Worm (Caenorhabditis elegans) whole organism, mixed stage, embryonic: ENCODE results near the gene math-4.
"Not testable (repeated sequence)": the region's sequence is repeated elsewhere in the genome, so short reads cannot be mapped to it uniquely, and the experiment has no call there.

Experiments
- M03D4.4 ChIP-seq: sonication (generic microtip); optimal IDR thresholded peaks from 2 replicates; lab custom pipeline; 2017; ENCODE audit warnings: mild to moderate bottlenecking, missing genetic modification characterization, missing compliant biosample characterization
- bed-3 ChIP-seq: fragments of 200-800 bp; sonication (Bioruptor generic); optimal IDR thresholded peaks from 3 replicates; lab custom pipeline; 2018; ENCODE audit warnings: mild to moderate bottlenecking, missing genetic modification characterization, moderate library complexity, missing compliant biosample characterization
- blmp-1 ChIP-seq: fragments of 150-350 bp; optimal IDR thresholded peaks from 2 replicates; lab custom pipeline; 2014; ENCODE audit warnings: missing biosample characterization, missing genetic modification characterization
- ceh-39 ChIP-seq: fragments of 150-350 bp; optimal IDR thresholded peaks from 2 replicates; lab custom pipeline; 2014; ENCODE audit warnings: missing biosample characterization, missing genetic modification characterization
- ceh-83 ChIP-seq: fragments of 200-800 bp; sonication (Bioruptor generic); optimal IDR thresholded peaks from 2 replicates; lab custom pipeline; 2018; ENCODE audit warnings: mild to moderate bottlenecking, missing genetic modification characterization, missing compliant biosample characterization
- ces-1 ChIP-seq: fragments of 150-350 bp; optimal IDR thresholded peaks from 2 replicates; lab custom pipeline; 2014; ENCODE audit warnings: missing biosample characterization, missing genetic modification reagents, missing genetic modification characterization
- drap-1 ChIP-seq: fragments of 200-800 bp; sonication (Bioruptor generic); optimal IDR thresholded peaks from 3 replicates; lab custom pipeline; 2018; ENCODE audit warnings: mild to moderate bottlenecking, missing genetic modification characterization, missing compliant biosample characterization
- elt-1 ChIP-seq: sonication (generic microtip); optimal IDR thresholded peaks from 2 replicates; lab custom pipeline; 2017; ENCODE audit warnings: missing genetic modification characterization, mild to moderate bottlenecking, missing compliant biosample characterization, antibody characterized with exemption, moderate library complexity, borderline replicate concordance; ENCODE audit not compliant: insufficient read depth
- elt-3 ChIP-seq: fragments of 150-350 bp; optimal IDR thresholded peaks from 2 replicates; lab custom pipeline; 2014; ENCODE audit warnings: missing biosample characterization, missing genetic modification characterization
- flh-1 ChIP-seq: fragments of 200-800 bp; sonication (Bioruptor generic); optimal IDR thresholded peaks from 2 replicates; lab custom pipeline; 2018; ENCODE audit warnings: mild to moderate bottlenecking, missing genetic modification characterization, moderate library complexity, missing compliant biosample characterization
- ham-2 ChIP-seq: fragments of 200-800 bp; sonication (Bioruptor generic); optimal IDR thresholded peaks from 2 replicates; lab custom pipeline; 2018; ENCODE audit warnings: mild to moderate bottlenecking, missing genetic modification characterization, missing compliant biosample characterization
- hlh-1 ChIP-seq: fragments of 150-350 bp; optimal IDR thresholded peaks from 2 replicates; lab custom pipeline; 2014; ENCODE audit warnings: missing biosample characterization, missing genetic modification reagents, missing genetic modification characterization
- lin-13 ChIP-seq: fragments of 150-350 bp; optimal IDR thresholded peaks from 2 replicates; lab custom pipeline; 2014; ENCODE audit warnings: missing biosample characterization, missing genetic modification characterization
- lin-32 ChIP-seq: fragments of 200-800 bp; sonication (Bioruptor generic); optimal IDR thresholded peaks from 2 replicates; lab custom pipeline; 2018; ENCODE audit warnings: mild to moderate bottlenecking, missing genetic modification characterization, missing compliant biosample characterization
- lsy-2 ChIP-seq: fragments of 150-350 bp; optimal IDR thresholded peaks from 2 replicates; lab custom pipeline; 2014; ENCODE audit warnings: missing biosample characterization, missing genetic modification characterization
- mab-5 ChIP-seq: fragments of 150-350 bp; optimal IDR thresholded peaks from 2 replicates; lab custom pipeline; 2014; ENCODE audit warnings: missing biosample characterization, missing genetic modification characterization
- mep-1 ChIP-seq: fragments of 150-350 bp; optimal IDR thresholded peaks from 2 replicates; lab custom pipeline; 2017; ENCODE audit warnings: missing biosample characterization, missing genetic modification reagents, missing genetic modification characterization, inconsistent platforms
- mls-2 ChIP-seq: sonication (generic microtip); optimal IDR thresholded peaks from 2 replicates; lab custom pipeline; 2016; ENCODE audit warnings: mild to moderate bottlenecking, missing genetic modification characterization, moderate library complexity, missing compliant biosample characterization
- nhr-12 ChIP-seq: fragments of 150-350 bp; optimal IDR thresholded peaks from 2 replicates; lab custom pipeline; 2014; ENCODE audit warnings: missing biosample characterization, missing genetic modification characterization
- nhr-2 ChIP-seq: fragments of 150-350 bp; optimal IDR thresholded peaks from 2 replicates; lab custom pipeline; 2014; ENCODE audit warnings: missing biosample characterization, missing genetic modification characterization
- nhr-237 ChIP-seq: fragments of 150-350 bp; optimal IDR thresholded peaks from 2 replicates; lab custom pipeline; 2014; ENCODE audit warnings: missing biosample characterization, missing genetic modification characterization
- nhr-28 ChIP-seq: fragments of 150-350 bp; optimal IDR thresholded peaks from 2 replicates; lab custom pipeline; 2014; ENCODE audit warnings: missing biosample characterization, missing genetic modification characterization
- nhr-76 ChIP-seq: sonication (generic microtip); optimal IDR thresholded peaks from 2 replicates; lab custom pipeline; 2017; ENCODE audit warnings: missing biosample characterization, missing genetic modification characterization
- pha-4 ChIP-seq: fragments of 150-350 bp; optimal IDR thresholded peaks from 2 replicates; lab custom pipeline; 2018; ENCODE audit warnings: missing biosample characterization, missing genetic modification reagents, missing genetic modification characterization
- sem-2 ChIP-seq: fragments of 200-800 bp; sonication (Bioruptor generic); optimal IDR thresholded peaks from 2 replicates; lab custom pipeline; 2018; ENCODE audit warnings: mild to moderate bottlenecking, missing genetic modification characterization, missing compliant biosample characterization
- snpc-4 ChIP-seq: fragments of 150-350 bp; optimal IDR thresholded peaks from 2 replicates; lab custom pipeline; 2014; ENCODE audit warnings: missing biosample characterization, missing genetic modification characterization
- sptf-1 ChIP-seq: sonication (generic microtip); optimal IDR thresholded peaks from 2 replicates; lab custom pipeline; 2017; ENCODE audit warnings: mild to moderate bottlenecking, missing genetic modification characterization, moderate library complexity, missing compliant biosample characterization
- unc-120 ChIP-seq: sonication (generic microtip); optimal IDR thresholded peaks from 2 replicates; lab custom pipeline; 2017; ENCODE audit warnings: missing genetic modification characterization, missing compliant biosample characterization; ENCODE audit not compliant: poor library complexity, severe bottlenecking
- unc-39 ChIP-seq: fragments of 150-350 bp; optimal IDR thresholded peaks from 2 replicates; lab custom pipeline; 2014; ENCODE audit warnings: missing biosample characterization, missing genetic modification characterization
- zip-8 ChIP-seq: fragments of 150-350 bp; optimal IDR thresholded peaks from 2 replicates; lab custom pipeline; 2014; ENCODE audit warnings: missing biosample characterization, missing genetic modification characterization
- ztf-11 ChIP-seq: fragments of 150-350 bp; optimal IDR thresholded peaks from 2 replicates; lab custom pipeline; 2014; ENCODE audit warnings: missing biosample characterization, missing genetic modification characterization

math-4 gene

DNA sequence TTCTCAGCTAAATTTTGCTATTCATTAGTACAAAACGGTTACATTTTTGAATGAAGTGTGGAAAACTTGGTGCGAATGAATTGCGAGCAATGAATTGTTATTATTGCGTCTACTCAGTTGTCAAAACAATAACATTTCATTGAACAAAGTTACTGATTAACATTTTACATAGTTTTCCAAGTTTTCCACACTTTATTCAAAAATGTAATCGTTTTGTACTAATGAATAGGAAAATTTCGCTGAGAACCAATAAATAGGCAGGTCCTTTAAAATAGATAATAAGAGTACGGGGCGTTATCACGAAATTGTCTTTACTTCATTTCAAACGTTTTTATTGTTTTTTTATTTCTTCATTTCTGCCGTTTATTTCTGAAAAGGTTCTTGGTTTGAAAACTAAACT, at the start of gene math-4:
TSS of gene math-4 (minus strand) at position 101 of the 400 bp plus-strand sequence.
- TF ChIP-seq unc-39 (tag; lab: Kevin White, UChicago) (no peak), ham-2 (GFP tag; lab: Kevin White, UChicago) (no peak), blmp-1 (tag; lab: Kevin White, UChicago) (no peak), drap-1 (no peak), lin-13 (no peak), bed-3 (GFP tag; lab: Kevin White, UChicago) (no peak), unc-120 (tag; lab: Kevin White, UChicago) (no peak), lsy-2 (tag; lab: Kevin White, UChicago) (no peak), nhr-12 (tag; lab: Kevin White, UChicago) (no peak), ceh-83 (GFP tag; lab: Kevin White, UChicago) (no peak), nhr-28 (tag; lab: Kevin White, UChicago) (no peak), nhr-76 (no peak), ceh-39 (no peak), flh-1 (GFP tag; lab: Kevin White, UChicago) (no peak), mep-1 (no peak)

DNA sequence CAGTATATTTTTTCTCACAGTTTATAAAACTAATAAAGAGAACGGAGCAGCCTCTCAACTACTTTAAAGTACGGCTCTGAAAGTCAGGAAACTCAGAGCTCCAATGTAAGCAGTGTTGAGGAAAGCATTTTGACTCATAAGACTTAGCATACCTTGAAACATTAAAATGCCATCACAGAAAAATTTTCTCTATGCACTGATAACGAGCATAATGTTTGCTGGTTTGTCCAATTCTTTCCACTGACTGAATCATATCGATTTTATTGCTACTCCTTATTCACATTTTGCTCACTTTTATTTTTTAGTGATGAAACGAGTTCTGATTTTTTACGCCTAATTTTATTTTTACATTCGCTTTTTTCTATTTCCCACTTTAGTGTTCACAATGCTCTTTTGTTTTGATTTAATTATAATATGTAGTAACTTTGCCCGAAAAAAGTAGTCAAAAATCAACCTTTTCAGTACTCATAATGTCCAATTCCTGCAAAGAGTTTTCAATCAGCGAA, 49.6 kb upstream of the math-4 start, which contains the start of gene math-39:
TSS of gene math-39 (plus strand) at position 456 of the 506 bp plus-strand sequence.
- TF ChIP-seq ceh-83 (GFP tag; lab: Kevin White, UChicago), result no peak
- TF ChIP-seq lin-32 (GFP tag; lab: Kevin White, UChicago), result no peak
- no peak for TF ChIP-seq snpc-4 (tag; lab: Kevin White, UChicago)
- TF ChIP-seq ceh-39, result no peak
- no peak for TF ChIP-seq sem-2
- no peak for TF ChIP-seq nhr-237 (tag; lab: Kevin White, UChicago)
- no peak for TF ChIP-seq nhr-2
- no peak for TF ChIP-seq nhr-28 (tag; lab: Kevin White, UChicago)
- TF ChIP-seq lsy-2 (tag; lab: Kevin White, UChicago), result no peak
- TF ChIP-seq flh-1 (GFP tag; lab: Kevin White, UChicago), result no peak
- no peak for TF ChIP-seq unc-120 (tag; lab: Kevin White, UChicago)
- TF ChIP-seq nhr-12 (tag; lab: Kevin White, UChicago), result no peak
- TF ChIP-seq mls-2, result no peak
- TF ChIP-seq sptf-1 (tag; lab: Kevin White, UChicago), result no peak
- TF ChIP-seq elt-3, result no peak
- TF ChIP-seq, all 35 proteins: peak for 0

DNA sequence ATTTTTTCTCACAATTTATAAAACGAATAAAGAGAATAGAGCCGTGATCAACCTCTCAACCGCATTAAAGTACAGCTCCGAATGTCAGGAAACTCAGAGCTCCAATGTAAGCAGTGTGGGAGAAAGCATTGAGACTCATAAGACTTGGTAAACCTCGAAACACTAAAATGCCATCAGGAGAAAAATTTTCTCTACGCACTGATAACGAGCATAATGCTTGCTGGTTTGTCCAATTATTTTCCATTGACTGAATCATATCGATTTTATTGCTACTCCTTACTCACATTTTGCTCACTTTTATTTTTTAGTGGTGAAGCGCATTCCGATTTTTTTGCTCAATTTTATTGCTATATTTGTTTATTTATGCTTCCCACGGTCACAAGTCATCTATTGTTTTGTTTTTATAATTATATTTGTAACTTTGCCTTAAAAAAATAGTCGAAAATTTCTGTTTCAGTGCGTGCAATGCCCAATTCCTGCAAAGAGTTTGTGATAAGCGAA, 47.9 kb upstream of the math-4 start, which contains the start of gene math-40:
TSS of gene math-40 (plus strand) at position 451 of the 501 bp plus-strand sequence.
- TF ChIP-seq lsy-2 (tag; lab: Kevin White, UChicago) (no peak), elt-3 (no peak), nhr-76 (no peak), ztf-11 (tag; lab: Kevin White, UChicago) (no peak), pha-4 (tag; lab: Kevin White, UChicago) (no peak), mep-1 (no peak), nhr-2 (no peak), hlh-1 (tag; lab: Kevin White, UChicago) (no peak), elt-1 (tag; lab: Kevin White, UChicago) (no peak), bed-3 (GFP tag; lab: Kevin White, UChicago) (no peak), sem-2 (no peak), mab-5 (no peak), M03D4.4 (tag; lab: Kevin White, UChicago) (no peak), nhr-28 (tag; lab: Kevin White, UChicago) (no peak), mls-2 (no peak), sptf-1 (tag; lab: Kevin White, UChicago) (no peak), blmp-1 (tag; lab: Kevin White, UChicago) (no peak), drap-1 (no peak), unc-39 (tag; lab: Kevin White, UChicago) (no peak), nhr-237 (tag; lab: Kevin White, UChicago) (no peak)

DNA sequence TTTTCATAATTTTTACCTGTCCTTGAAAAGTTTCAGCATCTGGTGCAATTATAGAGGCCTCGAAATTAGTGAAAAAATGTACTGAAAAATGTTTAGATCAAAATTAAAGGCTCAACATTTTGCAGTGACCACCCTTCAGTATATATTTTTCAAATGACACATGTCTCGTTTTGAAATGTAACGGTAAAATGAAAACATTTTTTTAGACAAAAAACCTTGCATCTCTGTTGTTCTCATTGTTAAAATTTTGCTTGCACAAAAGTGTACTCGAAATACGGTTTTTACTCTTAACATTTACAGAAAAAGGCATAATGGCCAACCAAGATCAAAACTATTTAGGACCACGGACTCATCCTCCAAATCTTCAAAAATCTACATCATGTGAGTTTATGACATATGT, 42.0 kb upstream of the math-4 start, which contains the start of gene math-41:
TSS of gene math-41 (plus strand) at position 301 of the 400 bp plus-strand sequence.
- not testable (repeated sequence) for TF ChIP-seq zip-8 (tag; lab: Kevin White, UChicago); elt-3; ces-1 (GFP tag; lab: Kevin White, UChicago)
- TF ChIP-seq, all 35 proteins: peak for 0; not testable (repeated sequence) for 35
